Worm (Caenorhabditis elegans) whole organism, L1 larva: ENCODE results near the gene srw-11.

Experiments
- ama-1 ChIP-seq: fragments of 150-350 bp; optimal IDR thresholded peaks from 2 replicates; lab custom pipeline; 2014
- ets-5 ChIP-seq: fragments of 200-800 bp; sonication (Bioruptor generic); IDR thresholded peaks from 2 replicates; pipeline ENCODE4 v1.3.6; 2022; ENCODE audit warnings: missing genetic modification characterization, missing compliant biosample characterization
- lin-13 ChIP-seq: fragments of 150-350 bp; optimal IDR thresholded peaks from 2 replicates; lab custom pipeline; 2014; ENCODE audit warnings: missing biosample characterization, missing genetic modification reagents, missing genetic modification characterization
- lsy-2 ChIP-seq, 2 experiments: fragments of 150-350 bp; optimal IDR thresholded peaks; 2 replicates each; lab custom pipeline; 2014; ENCODE audit warnings: missing biosample characterization in 2 of 2, missing genetic modification characterization in 2 of 2
- mep-1 ChIP-seq: fragments of 150-350 bp; optimal IDR thresholded peaks from 2 replicates; lab custom pipeline; 2014; ENCODE audit warnings: missing biosample characterization, missing genetic modification characterization
- nhr-47 ChIP-seq: sonication (generic microtip); optimal IDR thresholded peaks from 2 replicates; lab custom pipeline; 2016; ENCODE audit warnings: mild to moderate bottlenecking, missing genetic modification characterization, moderate library complexity, missing compliant biosample characterization
- rnt-1 ChIP-seq: sonication (generic microtip); optimal IDR thresholded peaks from 2 replicates; lab custom pipeline; 2016; ENCODE audit warnings: mild to moderate bottlenecking, missing genetic modification characterization, moderate library complexity, missing compliant biosample characterization
- snu-23 ChIP-seq: sonication (generic microtip); optimal IDR thresholded peaks from 2 replicates; lab custom pipeline; 2016; ENCODE audit warnings: missing genetic modification characterization, missing compliant biosample characterization
- tbx-2 ChIP-seq: sonication (generic microtip); optimal IDR thresholded peaks from 2 replicates; lab custom pipeline; 2016; ENCODE audit warnings: missing genetic modification characterization, missing compliant biosample characterization
- unc-130 ChIP-seq: fragments of 150-350 bp; optimal IDR thresholded peaks from 2 replicates; lab custom pipeline; 2017; ENCODE audit warnings: missing biosample characterization, missing genetic modification characterization, inconsistent platforms
- unc-62 ChIP-seq: fragments of 150-350 bp; optimal IDR thresholded peaks from 2 replicates; lab custom pipeline; 2014; ENCODE audit warnings: missing biosample characterization, missing genetic modification reagents, missing genetic modification characterization

DNA sequence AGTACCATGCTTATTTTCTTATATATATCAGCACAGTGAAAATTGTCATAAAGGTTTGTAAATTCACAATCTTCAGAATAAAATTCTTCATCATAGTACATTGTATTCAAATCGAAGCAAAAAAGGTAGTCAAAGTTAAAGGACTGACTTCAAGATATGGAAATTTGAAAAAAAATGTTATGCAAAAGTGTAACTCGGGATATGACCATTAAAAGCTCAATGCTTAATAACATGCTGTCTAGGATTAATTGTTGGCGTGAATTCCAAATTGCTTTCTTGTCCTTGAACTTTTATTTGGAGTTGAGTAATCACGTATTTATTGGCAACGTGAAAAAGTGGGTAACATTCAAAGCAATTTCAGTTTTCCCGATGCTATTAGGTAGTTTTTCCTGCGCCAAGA lies 34.6 kb upstream of the srw-11 start, which contains the start of gene srw-16:
- TF ChIP-seq snu-23 (GFP tag; lab: Kevin White, UChicago) (no peak), lsy-2 (tag; optimal IDR thresholded peaks at IDR 0.05; lab: Kevin White, UChicago) (no peak), tbx-2 (tag; lab: Kevin White, UChicago) (no peak), lin-13 (GFP tag; lab: Kevin White, UChicago) (no peak), ama-1 (lab: Kevin White, UChicago) (no peak), unc-62 (GFP tag; lab: Kevin White, UChicago) (no peak), unc-130 (no peak), mep-1 (no peak), nhr-47 (tag; lab: Kevin White, UChicago) (no peak), ets-5 (no peak), rnt-1 (tag; lab: Kevin White, UChicago) (no peak)
